Worm (Caenorhabditis elegans): ENCODE results near the gene W02H5.8.
A peak's percentile ranks its signal among the peaks of the same experiment; 100 is the strongest.

DNA sequence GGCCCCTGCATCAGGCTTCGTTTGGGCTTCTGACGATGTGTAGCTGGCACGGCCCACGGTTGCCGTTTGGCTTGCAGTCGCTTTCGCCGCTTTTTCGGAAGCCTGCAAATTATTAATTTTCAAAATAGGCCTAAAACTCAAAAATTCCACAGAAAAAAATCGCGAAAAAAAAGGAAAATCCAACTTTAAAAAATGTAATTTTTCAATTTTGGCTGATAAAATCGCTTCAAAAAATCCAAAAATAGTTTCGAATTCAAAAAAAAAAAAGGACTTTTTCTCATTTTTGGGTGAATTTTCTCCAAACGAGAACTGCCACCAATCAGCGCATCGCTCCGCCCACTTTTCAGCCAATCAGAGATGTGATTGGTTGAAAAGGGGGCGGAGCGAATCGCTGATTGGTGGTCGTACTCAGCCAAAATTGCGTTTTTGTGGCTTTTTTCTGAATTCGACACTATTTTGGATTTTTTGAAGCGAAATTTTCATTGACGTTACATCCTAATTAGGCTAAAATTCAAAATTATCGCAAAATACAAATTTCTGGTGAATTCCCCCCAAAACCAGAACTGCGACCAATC, 5.1 kb downstream of the W02H5.8 start:
- TF ChIP-seq hrde-1 (tag; optimal IDR thresholded peaks at IDR 0.05; ENCODE audit: borderline replicate concordance): peak; percentile 13
- TF ChIP-seq unc-62 (GFP tag; optimal IDR thresholded peaks at IDR 0.05): no peak
- no peak for TF ChIP-seq madf-10 (tag; optimal IDR thresholded peaks at IDR 0.05)
- TF ChIP-seq aptf-3 (GFP tag; IDR thresholded peaks at IDR 0.05): no peak
- TF ChIP-seq F57C9.4 (tag; optimal IDR thresholded peaks at IDR 0.05): no peak
- no peak for TF ChIP-seq hmg-20 (GFP tag; IDR thresholded peaks at IDR 0.05)
